Worm (Caenorhabditis elegans) whole organism, early embryonic: ENCODE results near the gene F54D5.9.

ENCODE experiments used
- B0310.2 ChIP-seq: sonication (generic microtip); optimal IDR thresholded peaks from 2 replicates; lab custom pipeline; 2016; ENCODE audit warnings: mild to moderate bottlenecking, missing genetic modification characterization, missing compliant biosample characterization
- ama-1 ChIP-seq: fragments of 150-350 bp; optimal IDR thresholded peaks from 2 replicates; lab custom pipeline; 2014
- ceh-13 ChIP-seq: fragments of 200-800 bp; sonication (Bioruptor generic); optimal IDR thresholded peaks from 2 replicates; lab custom pipeline; 2018; ENCODE audit warnings: mild to moderate bottlenecking, missing genetic modification characterization, missing compliant biosample characterization
- ceh-36 ChIP-seq: sonication (generic microtip); optimal IDR thresholded peaks from 2 replicates; lab custom pipeline; 2016; ENCODE audit warnings: missing genetic modification characterization, inconsistent platforms, missing compliant biosample characterization
- ets-7 ChIP-seq: sonication (generic microtip); optimal IDR thresholded peaks from 2 replicates; lab custom pipeline; 2016; ENCODE audit warnings: missing genotype, missing genetic modification characterization, missing compliant biosample characterization
- flt-1 ChIP-seq: fragments of 200-800 bp; sonication (Bioruptor generic); IDR thresholded peaks from 2 replicates; pipeline ENCODE4 v1.3.6; 2022; ENCODE audit warnings: missing genetic modification characterization, missing compliant biosample characterization
- hmg-4 ChIP-seq: fragments of 200-800 bp; sonication (Bioruptor generic); optimal IDR thresholded peaks from 2 replicates; lab custom pipeline; 2018; ENCODE audit warnings: mild to moderate bottlenecking, missing genetic modification characterization, missing compliant biosample characterization
- hnd-1 ChIP-seq: sonication (generic microtip); optimal IDR thresholded peaks from 2 replicates; lab custom pipeline; 2016; ENCODE audit warnings: missing genetic modification characterization, missing compliant biosample characterization
- pes-1 ChIP-seq: fragments of 200-800 bp; sonication (Bioruptor generic); IDR thresholded peaks from 2 replicates; pipeline ENCODE4 v1.3.6; 2022; ENCODE audit warnings: missing genetic modification reagents, missing genetic modification characterization, missing compliant biosample characterization
- scrt-1 ChIP-seq: fragments of 200-800 bp; sonication (Bioruptor generic); IDR thresholded peaks from 2 replicates; pipeline ENCODE4 v1.3.6; 2022; ENCODE audit warnings: missing genetic modification characterization, missing compliant biosample characterization
- tbx-37 ChIP-seq: fragments of 200-800 bp; sonication (Bioruptor generic); conservative IDR thresholded peaks from 2 replicates; pipeline ENCODE4 v1.3.6; 2022; ENCODE audit warnings: missing genetic modification reagents, missing genetic modification characterization, missing compliant biosample characterization
- tra-4 ChIP-seq: sonication (generic microtip); optimal IDR thresholded peaks from 2 replicates; lab custom pipeline; 2017; ENCODE audit warnings: missing genetic modification characterization, missing compliant biosample characterization

ce11 chrII:11545299-11545951, 797 bp upstream of the F54D5.9 start, which contains the start of gene dnj-13:
- peak; percentile 68 for TF ChIP-seq hmg-4 (GFP tag; lab: Kevin White, UChicago)
- TF ChIP-seq B0310.2 (tag; lab: Kevin White, UChicago): peak; percentile 7
- TF ChIP-seq scrt-1 (GFP tag; lab: Robert Waterston, UW): no peak
- peak; percentile 23 for TF ChIP-seq tra-4 (tag; lab: Kevin White, UChicago)
- TF ChIP-seq hnd-1: no peak
- TF ChIP-seq flt-1 (GFP tag; lab: Robert Waterston, UW): peak; percentile 47; the same call in 1 of the 2 replicates
- TF ChIP-seq pes-1 (GFP tag; lab: Robert Waterston, UW): peak; percentile 70; the same call in 1 of the 2 replicates
- no peak for TF ChIP-seq ceh-36 (tag; lab: Kevin White, UChicago)
- peak; percentile 56 for TF ChIP-seq ama-1 (lab: Kevin White, UChicago)
- no peak for TF ChIP-seq ceh-13
- TF ChIP-seq tbx-37 (GFP tag; lab: Robert Waterston, UW): peak; percentile 39; the same call in 1 of the 2 replicates
- TF ChIP-seq ets-7: no peak
